Worm (Caenorhabditis elegans) whole organism, young adult: ENCODE results near the gene selt-1.1.

Source experiments
- B0019.2 ChIP-seq: fragments of 200-800 bp; sonication (Bioruptor generic); conservative IDR thresholded peaks from 2 replicates; pipeline ENCODE4 v1.3.6; 2022; ENCODE audit warnings: missing genetic modification reagents, missing genetic modification characterization, missing compliant biosample characterization
- F10E7.11 ChIP-seq: sonication (generic microtip); optimal IDR thresholded peaks from 2 replicates; lab custom pipeline; 2017; ENCODE audit warnings: mild to moderate bottlenecking, missing genetic modification characterization, moderate library complexity, missing compliant biosample characterization
- F23B12.7 ChIP-seq: sonication (generic microtip); optimal IDR thresholded peaks from 2 replicates; lab custom pipeline; 2017; ENCODE audit warnings: missing genetic modification characterization, mild to moderate bottlenecking, missing compliant biosample characterization, antibody characterized with exemption, moderate library complexity; ENCODE audit not compliant: insufficient read depth
- F39B2.1 ChIP-seq: fragments of 200-800 bp; sonication (Bioruptor generic); IDR thresholded peaks from 2 replicates; pipeline ENCODE4 v1.3.6; 2022; ENCODE audit warnings: missing genetic modification reagents, missing genetic modification characterization, missing compliant biosample characterization
- F49E8.2 ChIP-seq: sonication (generic microtip); optimal IDR thresholded peaks from 3 replicates; lab custom pipeline; 2017; ENCODE audit warnings: missing genetic modification characterization, mild to moderate bottlenecking, missing compliant biosample characterization, antibody characterized with exemption, moderate library complexity; ENCODE audit not compliant: insufficient read depth
- F57A8.1 ChIP-seq: fragments of 200-800 bp; sonication (Bioruptor generic); optimal IDR thresholded peaks from 2 replicates; lab custom pipeline; 2018; ENCODE audit warnings: mild to moderate bottlenecking, missing genetic modification characterization, moderate library complexity, missing compliant biosample characterization
- K11D2.4 ChIP-seq: fragments of 200-800 bp; sonication (Bioruptor generic); IDR thresholded peaks from 2 replicates; pipeline ENCODE4 v1.3.6; 2022; ENCODE audit warnings: missing genetic modification reagents, missing genetic modification characterization, missing compliant biosample characterization
- bed-1 ChIP-seq: fragments of 200-800 bp; sonication (Bioruptor generic); IDR thresholded peaks from 2 replicates; pipeline ENCODE4 v1.3.6; 2022; ENCODE audit warnings: missing genetic modification reagents, missing genetic modification characterization, missing compliant biosample characterization
- cebp-1 ChIP-seq, 2 experiments: fragments of 200-800 bp in 1 of 2; sonication (Bioruptor generic) in 1 of 2; sonication (generic microtip) in 1 of 2; IDR thresholded peaks in 1 of 2; optimal IDR thresholded peaks in 1 of 2; 2 replicates each; pipeline versions ENCODE4 v1.3.6 to Lab custom; 2017 to 2022; ENCODE audit warnings: missing compliant biosample characterization in 2 of 2, missing genetic modification characterization in 2 of 2, mild to moderate bottlenecking in 1 of 2, missing genetic modification reagents in 1 of 2, moderate library complexity in 1 of 2
- cebp-2 ChIP-seq: fragments of 200-800 bp; sonication (Bioruptor generic); IDR thresholded peaks from 2 replicates; pipeline ENCODE4 v1.3.6; 2022; ENCODE audit warnings: missing genetic modification characterization, missing compliant biosample characterization
- ceh-100 ChIP-seq: fragments of 200-800 bp; sonication (Bioruptor generic); IDR thresholded peaks from 2 replicates; pipeline ENCODE4 v1.3.6; 2022; ENCODE audit warnings: missing genetic modification reagents, missing genetic modification characterization, missing compliant biosample characterization
- ceh-58 ChIP-seq: fragments of 200-800 bp; sonication (Bioruptor generic); IDR thresholded peaks from 2 replicates; pipeline ENCODE4 v1.3.6; 2022; ENCODE audit warnings: missing genetic modification characterization, missing compliant biosample characterization
- ceh-91 ChIP-seq: fragments of 200-800 bp; sonication (Bioruptor generic); IDR thresholded peaks from 2 replicates; pipeline ENCODE4 v1.3.6; 2022; ENCODE audit warnings: missing genetic modification reagents, missing genetic modification characterization, missing compliant biosample characterization
- egl-18 ChIP-seq: fragments of 200-800 bp; sonication (Bioruptor generic); IDR thresholded peaks from 2 replicates; pipeline ENCODE4 v1.3.6; 2022; ENCODE audit warnings: missing genetic modification reagents, missing genetic modification characterization, missing compliant biosample characterization
- egrh-3 ChIP-seq: fragments of 200-800 bp; sonication (Bioruptor generic); IDR thresholded peaks from 2 replicates; pipeline ENCODE4 v1.3.6; 2022; ENCODE audit warnings: missing genetic modification reagents, missing genetic modification characterization, missing compliant biosample characterization
- fkh-3 ChIP-seq: sonication (generic microtip); optimal IDR thresholded peaks from 2 replicates; lab custom pipeline; 2016; ENCODE audit warnings: mild to moderate bottlenecking, missing genetic modification characterization, missing compliant biosample characterization
- hlh-12 ChIP-seq: sonication (generic microtip); optimal IDR thresholded peaks from 2 replicates; lab custom pipeline; 2016; ENCODE audit warnings: missing genetic modification characterization, missing compliant biosample characterization
- hrde-1 ChIP-seq: sonication (generic microtip); optimal IDR thresholded peaks from 2 replicates; lab custom pipeline; 2016; ENCODE audit warnings: missing genetic modification characterization, mild to moderate bottlenecking, missing compliant biosample characterization, moderate library complexity, missing genotype, missing genetic modification reagents, borderline replicate concordance
- let-607 ChIP-seq, 2 experiments: fragments of 200-800 bp in 1 of 2; sonication (Bioruptor generic) in 1 of 2; sonication (generic microtip) in 1 of 2; optimal IDR thresholded peaks; 2 replicates each; lab custom pipeline; 2016 to 2018; ENCODE audit warnings: mild to moderate bottlenecking in 2 of 2, missing compliant biosample characterization in 2 of 2, missing genetic modification characterization in 2 of 2, moderate library complexity in 2 of 2, missing genotype in 1 of 2
- lin-35 ChIP-seq, 3 experiments: fragments of 150-350 bp in 2 of 3; sonication (generic microtip) in 1 of 3; optimal IDR thresholded peaks; 2 replicates each; lab custom pipeline; 2014 to 2018; ENCODE audit warnings: missing biosample characterization in 3 of 3, missing genetic modification characterization in 3 of 3, missing genetic modification reagents in 3 of 3
- madf-3 ChIP-seq: fragments of 200-800 bp; sonication (Bioruptor generic); IDR thresholded peaks from 2 replicates; pipeline ENCODE4 v1.3.6; 2022; ENCODE audit warnings: missing genetic modification reagents, missing genetic modification characterization, missing compliant biosample characterization
- madf-6 ChIP-seq: fragments of 200-800 bp; sonication (Bioruptor generic); IDR thresholded peaks from 2 replicates; pipeline ENCODE4 v1.3.6; 2022; ENCODE audit warnings: missing genetic modification reagents, missing genetic modification characterization, missing compliant biosample characterization
- mes-4 ChIP-seq: sonication (generic microtip); optimal IDR thresholded peaks from 2 replicates; lab custom pipeline; 2016; ENCODE audit warnings: missing genotype, missing genetic modification characterization, missing compliant biosample characterization
- nhr-27 ChIP-seq: fragments of 200-800 bp; sonication (Bioruptor generic); optimal IDR thresholded peaks from 2 replicates; lab custom pipeline; 2018; ENCODE audit warnings: mild to moderate bottlenecking, missing genetic modification characterization, moderate library complexity, missing compliant biosample characterization
- nhr-80 ChIP-seq: sonication (generic microtip); optimal IDR thresholded peaks from 2 replicates; lab custom pipeline; 2016; ENCODE audit warnings: missing genetic modification characterization, missing compliant biosample characterization
- rcor-1 ChIP-seq: fragments of 200-800 bp; sonication (Bioruptor generic); IDR thresholded peaks from 2 replicates; pipeline ENCODE4 v1.3.6; 2022; ENCODE audit warnings: missing genetic modification reagents, missing genetic modification characterization, missing compliant biosample characterization
- sdz-38 ChIP-seq: sonication (generic microtip); optimal IDR thresholded peaks from 2 replicates; lab custom pipeline; 2016; ENCODE audit warnings: missing genotype, missing genetic modification characterization, missing compliant biosample characterization
- snpc-3.4 ChIP-seq: sonication (generic microtip); optimal IDR thresholded peaks from 2 replicates; lab custom pipeline; 2017; ENCODE audit warnings: missing genetic modification characterization, mild to moderate bottlenecking, missing compliant biosample characterization, antibody characterized with exemption, moderate library complexity, missing genotype, missing genetic modification reagents
- tbp1 ChIP-seq: fragments of 200-800 bp; sonication (Bioruptor generic); optimal IDR thresholded peaks from 2 replicates; lab custom pipeline; 2018; ENCODE audit warnings: mild to moderate bottlenecking, missing genetic modification characterization, missing compliant biosample characterization
- tbx-9 ChIP-seq: sonication (generic microtip); optimal IDR thresholded peaks from 2 replicates; lab custom pipeline; 2016; ENCODE audit warnings: borderline replicate concordance, missing genetic modification characterization, inconsistent platforms, missing compliant biosample characterization
- unc-62 ChIP-seq: fragments of 150-350 bp; optimal IDR thresholded peaks from 2 replicates; lab custom pipeline; 2014; ENCODE audit warnings: missing biosample characterization, missing genetic modification reagents, missing genetic modification characterization
- ztf-26 ChIP-seq: sonication (generic microtip); optimal IDR thresholded peaks from 2 replicates; lab custom pipeline; 2017; ENCODE audit warnings: missing genetic modification characterization, missing compliant biosample characterization

The selt-1.1 gene

DNA sequence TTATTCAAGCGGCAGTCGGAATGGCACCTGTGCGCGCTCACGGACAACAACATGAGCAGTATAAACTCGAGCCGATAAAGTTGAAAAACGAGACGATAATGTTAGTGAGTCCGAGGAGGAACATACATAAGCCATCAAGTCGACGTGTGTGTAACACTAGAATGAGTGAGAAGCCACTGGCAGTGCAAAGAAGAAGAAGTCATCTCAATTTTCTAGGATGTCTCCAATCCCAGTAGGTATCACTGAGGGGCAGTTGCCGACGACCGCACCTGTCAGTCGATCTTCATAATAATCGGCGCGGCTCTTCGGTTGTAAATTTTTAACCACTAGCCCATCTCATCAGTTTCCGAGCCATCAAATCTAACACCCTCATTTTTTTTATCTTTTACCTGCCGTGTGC lies 13.8 kb upstream of the selt-1.1 start:
- no peak for TF ChIP-seq lin-35 (GFP tag; optimal IDR thresholded peaks at IDR 0.05; lab: Kevin White, UChicago)
- no peak for TF ChIP-seq fkh-3
- no peak for TF ChIP-seq cebp-1 (GFP tag; IDR thresholded peaks at IDR 0.05; lab: Robert Waterston, UW)
- TF ChIP-seq cebp-1 (tag; optimal IDR thresholded peaks at IDR 0.05; lab: Kevin White, UChicago) = peak; percentile 32
- TF ChIP-seq egl-18 (GFP tag; lab: Robert Waterston, UW) = no peak
- no peak for TF ChIP-seq hlh-12 (tag; lab: Kevin White, UChicago)
- no peak for TF ChIP-seq madf-6 (GFP tag; lab: Robert Waterston, UW)
- no peak for TF ChIP-seq ceh-58

DNA sequence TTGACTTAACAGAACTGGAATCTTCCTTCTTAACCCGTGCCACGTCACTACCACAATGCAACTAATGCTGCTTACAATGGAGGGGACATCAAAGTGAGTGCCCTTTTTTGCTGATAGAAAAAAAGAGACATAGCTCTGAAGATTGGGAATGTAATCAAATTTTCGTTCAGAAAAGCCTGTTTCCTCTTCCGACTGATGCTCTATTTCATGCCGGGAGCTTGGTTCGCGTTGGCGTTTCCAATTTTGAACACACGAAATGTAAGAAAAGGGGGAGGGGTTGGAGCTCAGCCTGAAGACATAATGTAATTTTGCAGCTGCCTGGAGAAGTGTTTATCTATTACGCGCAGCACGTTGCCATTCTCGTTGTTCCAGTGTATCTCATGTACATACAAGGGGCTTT lies 11.9 kb upstream of the selt-1.1 start:
- TF ChIP-seq ceh-91 (GFP tag; lab: Robert Waterston, UW) (no peak), K11D2.4 (GFP tag; lab: Robert Waterston, UW) (0 out of 2 replicates have a peak, but pooled peaks have one; percentile 25)

DNA sequence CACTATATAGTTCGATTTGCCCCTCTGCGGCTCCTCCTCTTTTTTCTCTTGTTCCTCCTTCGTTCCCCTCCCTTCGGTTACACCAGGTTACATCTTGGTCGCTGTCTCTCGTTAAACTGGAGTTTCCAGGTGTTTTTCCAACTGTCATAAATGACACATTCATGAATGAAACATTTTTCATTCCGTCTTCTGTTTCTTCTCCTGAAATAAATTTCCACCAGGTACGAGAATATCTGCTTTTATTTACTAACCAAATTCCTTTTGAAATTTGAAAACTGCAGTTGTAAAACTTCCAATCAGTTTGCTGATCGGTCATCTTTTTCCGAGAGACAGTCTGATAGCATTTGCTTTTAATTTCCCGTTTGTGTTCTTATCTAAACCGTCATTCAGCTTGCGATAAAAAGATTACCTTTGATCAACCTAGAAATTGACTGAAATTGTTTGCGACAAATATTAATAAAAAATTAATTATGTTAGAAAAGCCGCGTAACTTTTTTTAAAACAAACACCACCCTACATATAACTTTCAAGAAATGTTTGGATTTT lies 10.0 kb upstream of the selt-1.1 start, which contains the start of gene C35C5.10:
Gene C35C5.10, plus strand, starts transcription at position 51 of the 546 bp plus-strand sequence.
- TF ChIP-seq nhr-80 (peak; percentile 87), nhr-27 (tag; lab: Kevin White, UChicago) (no peak), F57A8.1 (GFP tag; lab: Kevin White, UChicago) (no peak), B0019.2 (GFP tag; lab: Robert Waterston, UW) (no peak), egrh-3 (no peak), bed-1 (GFP tag; lab: Robert Waterston, UW) (no peak)

DNA sequence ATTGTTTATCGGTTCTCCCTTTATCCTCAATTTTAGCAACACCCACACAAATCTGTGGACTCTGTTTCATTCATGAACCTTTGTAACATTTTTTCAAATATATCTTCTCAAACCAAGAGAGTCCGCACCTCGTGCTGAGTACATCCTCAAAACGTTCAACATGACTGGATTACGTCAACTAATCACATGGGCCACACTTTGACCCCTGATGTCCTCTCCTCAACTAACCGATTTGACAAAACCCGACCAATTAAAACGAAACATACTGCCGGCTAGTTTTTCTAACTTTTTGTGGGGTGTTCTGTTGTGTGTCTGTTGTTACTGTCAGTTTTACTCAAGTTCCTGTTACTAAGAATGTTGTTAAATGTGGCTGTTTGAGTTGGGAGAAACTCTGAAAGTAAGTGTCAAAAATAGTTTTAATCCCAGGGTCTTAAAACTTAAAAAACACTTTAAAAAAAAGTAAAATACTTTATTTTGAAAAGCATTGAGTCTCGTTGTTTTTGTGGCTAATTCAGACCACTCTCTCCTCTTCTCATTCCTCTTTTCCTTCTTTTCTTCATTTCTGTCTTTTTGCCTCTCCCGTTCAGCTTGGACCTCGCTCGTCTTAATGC lies 9.3 kb upstream of the selt-1.1 start:
- TF ChIP-seq tbx-9 (tag; lab: Kevin White, UChicago) = no peak
- TF ChIP-seq F39B2.1 (GFP tag; lab: Robert Waterston, UW) = no peak
- TF ChIP-seq F10E7.11 (tag; lab: Kevin White, UChicago) = no peak
- no peak for TF ChIP-seq let-607 (tag; optimal IDR thresholded peaks at IDR 0.05; lab: Kevin White, UChicago)
- no peak for TF ChIP-seq ztf-26 (tag; lab: Kevin White, UChicago)
- no peak for TF ChIP-seq sdz-38

- no peak for TF ChIP-seq F23B12.7 (tag; lab: Kevin White, UChicago)
- no peak for TF ChIP-seq snpc-3.4 (tag; lab: Kevin White, UChicago)
- no peak for TF ChIP-seq cebp-2 (GFP tag; lab: Robert Waterston, UW)
Measured at ce11 chrX:11555046-11555445, 8.8 kb upstream of the selt-1.1 start.

ce11 chrX:11554522-11554921 lies 8.2 kb upstream of the selt-1.1 start:
- TF ChIP-seq nhr-80 = peak; percentile 42
- TF ChIP-seq F57A8.1 (GFP tag; lab: Kevin White, UChicago) = no peak
- no peak for TF ChIP-seq madf-3 (GFP tag; lab: Robert Waterston, UW)

DNA sequence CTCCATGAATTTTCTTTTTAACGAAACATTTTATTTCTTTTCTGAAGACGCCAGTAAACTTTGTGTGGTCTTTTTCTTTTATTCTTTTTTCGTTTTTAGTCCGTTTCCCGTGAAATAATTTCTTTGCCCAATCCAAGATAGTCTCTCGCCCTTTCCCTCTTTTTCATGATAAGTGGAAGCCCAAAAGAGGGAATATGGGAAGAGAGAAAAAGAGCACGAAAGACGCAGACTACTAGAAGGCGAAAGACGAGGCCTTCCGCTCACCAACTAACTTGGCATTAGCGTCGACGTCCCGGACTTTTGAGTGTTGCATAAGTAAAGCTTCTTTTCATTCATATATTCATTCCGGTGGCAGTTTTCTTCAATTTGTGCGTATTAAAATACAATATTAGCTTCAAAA lies 6.6 kb upstream of the selt-1.1 start:
- TF ChIP-seq hrde-1 (tag; lab: Kevin White, UChicago) (no peak), tbp1 (GFP tag; lab: Kevin White, UChicago) (no peak), nhr-27 (tag; lab: Kevin White, UChicago) (no peak), rcor-1 (GFP tag; lab: Robert Waterston, UW) (no peak), F49E8.2 (tag; lab: Kevin White, UChicago) (no peak), unc-62 (GFP tag; lab: Kevin White, UChicago) (no peak), F39B2.1 (GFP tag; lab: Robert Waterston, UW) (no peak), ceh-100 (no peak), mes-4 (tag; lab: Kevin White, UChicago) (no peak)
